Fruit fly (Drosophila melanogaster): ENCODE measurements around the gene cac.

DNA sequence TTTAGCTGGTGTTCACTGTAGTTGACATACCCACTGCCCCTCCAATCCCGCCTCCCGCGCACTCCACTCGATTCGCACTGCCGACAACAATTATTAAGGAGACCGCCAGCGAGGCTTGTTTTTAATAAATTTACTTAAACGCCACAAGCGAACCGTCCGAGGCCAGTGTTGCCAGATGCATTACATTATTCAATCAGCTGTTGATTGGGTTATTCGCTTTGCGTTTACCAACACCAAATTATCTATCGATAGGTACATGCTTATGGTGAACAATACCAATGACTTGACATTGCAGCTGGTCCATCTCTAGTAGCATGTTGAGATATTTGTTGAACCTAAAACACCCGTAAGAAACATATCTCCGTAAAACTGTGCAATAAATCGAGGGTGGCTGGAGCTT lies 97.9 kb downstream of the cac start, which contains the start of the genes CG10353 and SelG:
- TF ChIP-seq pan (optimal IDR thresholded peaks at IDR 0.05), result no peak
- TF ChIP-seq Dll (optimal IDR thresholded peaks at IDR 0.05), result no peak
- no peak for TF ChIP-seq CG8478 (optimal IDR thresholded peaks at IDR 0.05)
- no peak for TF ChIP-seq usp (GFP tag; optimal IDR thresholded peaks at IDR 0.05)

All from whole organism.